Worm (Caenorhabditis elegans): ENCODE measurements around the gene nhr-145.

ce11 chrV:19087426-19087825, at the start of gene nhr-145:
- no peak for TF ChIP-seq pax-1 (tag; optimal IDR thresholded peaks at IDR 0.05)
- no peak for TF ChIP-seq ceh-34 (tag; optimal IDR thresholded peaks at IDR 0.05)
- TF ChIP-seq ceh-19 (GFP tag; optimal IDR thresholded peaks at IDR 0.05), result no peak
- no peak for TF ChIP-seq lin-11 (tag; optimal IDR thresholded peaks at IDR 0.05)
